Fruit fly (Drosophila melanogaster): ENCODE data around the gene ntc.

- TF ChIP-seq CG5953 (GFP tag; IDR thresholded peaks at IDR 0.05) (no peak), NC2β (GFP tag; optimal IDR thresholded peaks at IDR 0.05) (no peak), BEAF-32 (GFP tag; optimal IDR thresholded peaks at IDR 0.05) (no peak)
These were observed 37.1 kb downstream of the ntc start for dm6 chr3L:3769157-3769556.
